Worm (Caenorhabditis elegans) whole organism, L2 larva: Measurements from ENCODE around the gene W08F4.12.

Experiments used
- C34F6.9 ChIP-seq: fragments of 150-350 bp; optimal IDR thresholded peaks from 2 replicates; lab custom pipeline; 2014; ENCODE audit warnings: missing biosample characterization, missing genetic modification characterization
- ZK546.5 ChIP-seq: sonication (generic microtip); optimal IDR thresholded peaks from 2 replicates; lab custom pipeline; 2017; ENCODE audit warnings: missing biosample characterization, missing genetic modification characterization
- aly-2 ChIP-seq: fragments of 150-350 bp; optimal IDR thresholded peaks from 2 replicates; lab custom pipeline; 2014; ENCODE audit warnings: missing biosample characterization, missing genetic modification characterization
- egl-27 ChIP-seq: sonication (generic microtip); optimal IDR thresholded peaks from 3 replicates; lab custom pipeline; 2017; ENCODE audit warnings: missing biosample characterization, missing genetic modification reagents, missing genetic modification characterization
- fos-1 ChIP-seq: fragments of 150-350 bp; optimal IDR thresholded peaks from 2 replicates; lab custom pipeline; 2014; ENCODE audit warnings: missing biosample characterization, missing genetic modification characterization
- gmeb-1 ChIP-seq: fragments of 150-350 bp; optimal IDR thresholded peaks from 2 replicates; lab custom pipeline; 2014; ENCODE audit warnings: missing biosample characterization, missing genetic modification characterization
- lin-13 ChIP-seq: fragments of 150-350 bp; optimal IDR thresholded peaks from 2 replicates; lab custom pipeline; 2014; ENCODE audit warnings: missing biosample characterization, missing genetic modification reagents, missing genetic modification characterization
- nhr-25 ChIP-seq: fragments of 150-350 bp; sonication (generic microtip); optimal IDR thresholded peaks from 3 replicates; lab custom pipeline; 2014; ENCODE audit warnings: missing biosample characterization, missing genetic modification characterization
- nhr-77 ChIP-seq: fragments of 150-350 bp; optimal IDR thresholded peaks from 2 replicates; lab custom pipeline; 2014; ENCODE audit warnings: missing biosample characterization, missing genetic modification characterization
- sma-3 ChIP-seq: sonication (generic microtip); optimal IDR thresholded peaks from 2 replicates; lab custom pipeline; 2016; ENCODE audit warnings: missing genetic modification reagents, missing genetic modification characterization, missing compliant biosample characterization
- unc-39 ChIP-seq: fragments of 150-350 bp; optimal IDR thresholded peaks from 2 replicates; lab custom pipeline; 2014; ENCODE audit warnings: missing biosample characterization, missing genetic modification characterization
- unc-62 ChIP-seq: fragments of 150-350 bp; optimal IDR thresholded peaks from 2 replicates; lab custom pipeline; 2014; ENCODE audit warnings: missing biosample characterization, missing genetic modification reagents, missing genetic modification characterization
- ztf-11 ChIP-seq: sonication (generic microtip); optimal IDR thresholded peaks from 2 replicates; lab custom pipeline; 2017; ENCODE audit warnings: missing biosample characterization, missing genetic modification characterization

ce11 chrII:580189-580643, 4.0 kb downstream of the W08F4.12 start, which contains the start of the genes cdc-37 and W08F4.3:
- TF ChIP-seq lin-13 (no peak), unc-62 (no peak), ztf-11 (tag; lab: Kevin White, UChicago) (no peak), egl-27 (tag; lab: Kevin White, UChicago) (no peak), unc-39 (no peak), aly-2 (no peak), ZK546.5 (tag; lab: Kevin White, UChicago) (no peak), sma-3 (no peak), nhr-25 (tag; lab: Kevin White, UChicago) (no peak), nhr-77 (tag; lab: Kevin White, UChicago) (no peak), fos-1 (tag; lab: Kevin White, UChicago) (no peak), gmeb-1 (peak; percentile 23), C34F6.9 (tag; lab: Kevin White, UChicago) (peak; percentile 19)
